Fruit fly (Drosophila melanogaster) whole organism, wandering third instar larva: Measurements from ENCODE around the gene CG10959.

Experiments
- Hr78 ChIP-seq: fragments of >200 bp; optimal IDR thresholded peaks from 2 replicates; lab custom pipeline; 2017; ENCODE audit warnings: missing biosample characterization, missing genetic modification characterization
- Mio ChIP-seq: sonication (Bioruptor generic); optimal IDR thresholded peaks from 2 replicates; lab custom pipeline; 2016; ENCODE audit warnings: missing biosample characterization, missing genetic modification characterization
- Sp1 ChIP-seq: fragments of 200-800 bp; sonication (Bioruptor generic); optimal IDR thresholded peaks from 3 replicates; lab custom pipeline; 2019; ENCODE audit warnings: missing biosample characterization, mild to moderate bottlenecking, missing genetic modification characterization, moderate library complexity
- dl ChIP-seq, 2 experiments: fragments of 175-275, 200-275 bp in 1 of 2; fragments of 200-275 bp in 1 of 2; sonication (Bioruptor generic); optimal IDR thresholded peaks; lab custom pipeline; 2018; ENCODE audit warnings: mild to moderate bottlenecking in 2 of 2, missing biosample characterization in 2 of 2, missing genetic modification characterization in 2 of 2, moderate library complexity in 2 of 2; ENCODE audit not compliant: partially characterized antibody in 2 of 2, insufficient read depth in 1 of 2
- lola ChIP-seq: fragments of >200 bp; optimal IDR thresholded peaks from 2 replicates; lab custom pipeline; 2017; ENCODE audit warnings: missing biosample characterization, missing genetic modification characterization
- psq ChIP-seq: fragments of 200-800 bp; sonication (Bioruptor generic); optimal IDR thresholded peaks from 3 replicates; lab custom pipeline; 2017; ENCODE audit warnings: missing biosample characterization, mild to moderate bottlenecking, missing genetic modification characterization, moderate library complexity
- sv ChIP-seq: fragments of 200-800 bp; sonication (Bioruptor generic); optimal IDR thresholded peaks from 3 replicates; lab custom pipeline; 2016; ENCODE audit warnings: missing biosample characterization, missing genetic modification characterization

- TF ChIP-seq Mio (GFP tag; lab: Kevin White, UChicago), result no peak
- TF ChIP-seq dl (GFP tag; optimal IDR thresholded peaks at IDR 0.05; lab: Kevin White, UChicago; ENCODE audit: insufficient read depth in 1 of 2, partially characterized antibody in 2 of 2), result no peak
- peak; percentile 29 for TF ChIP-seq psq (GFP tag; lab: Kevin White, UChicago)
- TF ChIP-seq lola, result no peak
- peak; percentile 65 for TF ChIP-seq Sp1 (GFP tag; lab: Kevin White, UChicago)
- no peak for TF ChIP-seq sv (GFP tag; lab: Kevin White, UChicago)
- peak; percentile 49 for TF ChIP-seq Hr78 (GFP tag; lab: Kevin White, UChicago)
These were observed 7.1 kb upstream of the CG10959 start for dm6 chrX:8141353-8142066.
